Worm (Caenorhabditis elegans): ENCODE results near the gene F25B3.4.

Gene F25B3.4

DNA sequence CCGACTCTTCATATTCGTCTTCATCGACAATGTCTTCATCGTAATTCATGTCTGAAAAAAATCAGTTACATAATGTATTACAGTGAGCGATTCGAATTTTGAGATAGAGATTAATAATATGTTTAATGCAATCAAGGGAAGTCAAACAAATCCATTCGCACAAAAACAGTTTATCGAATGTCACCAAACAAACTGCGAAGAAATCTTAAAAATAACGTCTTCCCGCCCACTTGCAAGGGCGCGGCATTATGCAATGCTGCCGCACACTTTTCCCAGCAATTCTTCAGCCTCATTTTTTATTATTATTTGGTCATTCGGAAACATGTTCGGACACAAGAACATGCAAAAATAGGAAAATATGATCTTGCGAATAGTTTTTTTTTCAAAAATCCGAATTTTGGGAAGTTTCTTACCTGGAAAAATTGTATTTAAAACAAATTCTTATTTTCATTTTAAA lies 24.4 kb downstream of the F25B3.4 start, which contains the start of gene mdf-1 (continued):
- TF ChIP-seq F23B12.7 (tag; optimal IDR thresholded peaks at IDR 0.05; ENCODE audit: insufficient read depth) (peak; percentile 24), nfya-2 (GFP tag; IDR thresholded peaks at IDR 0.05) (no peak), ztf-26 (tag; optimal IDR thresholded peaks at IDR 0.05) (no peak), snpc-3.4 (tag; optimal IDR thresholded peaks at IDR 0.05) (peak; percentile 52), snpc-1.1 (tag; optimal IDR thresholded peaks at IDR 0.05; ENCODE audit: insufficient read depth) (no peak), hmg-1.2 (GFP tag; IDR thresholded peaks at IDR 0.05) (0 out of 2 replicates have a peak, but pooled peaks have one; percentile 12), nfyb-1 (GFP tag; IDR thresholded peaks at IDR 0.05) (peak; percentile 34; the same call in 1 of the 2 replicates), T07F8.4 (tag; optimal IDR thresholded peaks at IDR 0.05) (no peak), repo-1 (tag; optimal IDR thresholded peaks at IDR 0.05) (peak; percentile 57), ama-1 (optimal IDR thresholded peaks at IDR 0.05) (peak; percentile 20), ama-1 (GFP tag; optimal IDR thresholded peaks at IDR 0.05) (no peak), lag-1 (GFP tag; IDR thresholded peaks at IDR 0.05) (no peak), lin-26 (GFP tag; IDR thresholded peaks at IDR 0.05) (no peak), dpff-1 (tag; optimal IDR thresholded peaks at IDR 0.05) (no peak), attf-5 (GFP tag; optimal IDR thresholded peaks at IDR 0.05) (peak; percentile 45), mcd-1 (GFP tag; IDR thresholded peaks at IDR 0.05) (peak; percentile 48), ztf-18 (tag; optimal IDR thresholded peaks at IDR 0.05) (peak; percentile 62), hrde-1 (tag; optimal IDR thresholded peaks at IDR 0.05; ENCODE audit: borderline replicate concordance) (peak; percentile 34), him-1 (tag; optimal IDR thresholded peaks at IDR 0.05) (no peak), unc-62 (GFP tag; optimal IDR thresholded peaks at IDR 0.05) (no peak)

DNA sequence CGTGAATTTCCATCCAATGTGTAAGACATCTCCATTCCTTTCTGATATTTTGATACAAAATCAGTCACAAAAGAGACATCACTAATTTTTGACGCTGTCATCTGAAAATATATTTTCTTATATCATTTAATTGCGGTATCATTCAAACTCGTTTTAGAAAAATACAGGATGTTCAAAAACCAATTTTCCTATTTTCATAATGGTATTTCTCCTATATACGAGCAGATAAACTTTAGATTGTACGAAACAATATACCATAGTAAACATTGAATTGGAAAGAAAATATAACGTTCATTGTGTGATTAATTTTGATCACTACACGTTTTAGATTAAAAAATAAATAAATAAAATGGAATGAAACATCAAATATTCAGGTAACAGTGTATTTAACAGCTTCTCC lies 27.1 kb downstream of the F25B3.4 start, which contains the start of gene C50F4.16:
Gene C50F4.16 (minus strand): TSS at position 101 of the 400 bp plus-strand sequence.
- TF ChIP-seq hmg-20 (GFP tag; IDR thresholded peaks at IDR 0.05), result no peak
- no peak for TF ChIP-seq ama-1 (optimal IDR thresholded peaks at IDR 0.05)
- peak in 1 of 2 experiments; percentile 26 for TF ChIP-seq ama-1 (GFP tag; optimal IDR thresholded peaks at IDR 0.05)
- no peak for TF ChIP-seq snpc-4 (GFP tag; optimal IDR thresholded peaks at IDR 0.05)
- no peak for TF ChIP-seq snpc-4 (tag; optimal IDR thresholded peaks at IDR 0.05)
- 0 out of 2 replicates have a peak, but pooled peaks have one; percentile 31 for TF ChIP-seq madf-6 (GFP tag; IDR thresholded peaks at IDR 0.05)
- no peak for TF ChIP-seq xnd-1 (tag; optimal IDR thresholded peaks at IDR 0.05)
- no peak for TF ChIP-seq ceh-27 (GFP tag; optimal IDR thresholded peaks at IDR 0.05)

DNA sequence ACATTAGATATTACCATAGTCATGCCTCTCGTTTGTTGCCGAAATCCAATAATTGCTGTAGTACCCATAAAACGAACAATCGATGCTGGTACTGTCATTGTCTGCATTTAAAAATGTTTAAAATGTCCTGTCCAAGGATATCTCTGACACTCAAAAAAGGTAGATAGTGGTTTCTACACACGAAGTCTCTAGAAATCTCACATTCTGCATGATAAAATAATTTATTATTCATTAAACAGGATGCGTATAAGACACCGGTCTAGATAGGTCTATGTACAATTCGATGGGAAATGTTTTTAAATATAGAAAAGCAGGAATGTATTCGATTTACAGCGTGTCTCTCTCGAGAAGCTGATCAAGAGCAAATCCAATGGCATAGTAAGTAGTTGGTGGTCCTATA lies 29.0 kb downstream of the F25B3.4 start, which contains the start of gene C50F4.12:
Gene C50F4.12 (minus strand): TSS at position 101 of the 400 bp plus-strand sequence.
- TF ChIP-seq egrh-3 (GFP tag; IDR thresholded peaks at IDR 0.05), result no peak
- no peak for TF ChIP-seq B0261.1 (tag; optimal IDR thresholded peaks at IDR 0.05)
- no peak for TF ChIP-seq F37B4.10 (GFP tag; IDR thresholded peaks at IDR 0.05)
- TF ChIP-seq mes-4 (tag; optimal IDR thresholded peaks at IDR 0.05), result no peak
- TF ChIP-seq lin-35 (GFP tag; optimal IDR thresholded peaks at IDR 0.05), result no peak
- no peak for TF ChIP-seq K12H6.12 (tag; optimal IDR thresholded peaks at IDR 0.05)
- TF ChIP-seq nhr-90 (tag; optimal IDR thresholded peaks at IDR 0.05), result no peak
- no peak for TF ChIP-seq dpff-1 (tag; optimal IDR thresholded peaks at IDR 0.05)
- no peak for TF ChIP-seq dpl-1 (GFP tag; optimal IDR thresholded peaks at IDR 0.05)
- TF ChIP-seq ccch-3 (GFP tag; optimal IDR thresholded peaks at IDR 0.05), result no peak

DNA sequence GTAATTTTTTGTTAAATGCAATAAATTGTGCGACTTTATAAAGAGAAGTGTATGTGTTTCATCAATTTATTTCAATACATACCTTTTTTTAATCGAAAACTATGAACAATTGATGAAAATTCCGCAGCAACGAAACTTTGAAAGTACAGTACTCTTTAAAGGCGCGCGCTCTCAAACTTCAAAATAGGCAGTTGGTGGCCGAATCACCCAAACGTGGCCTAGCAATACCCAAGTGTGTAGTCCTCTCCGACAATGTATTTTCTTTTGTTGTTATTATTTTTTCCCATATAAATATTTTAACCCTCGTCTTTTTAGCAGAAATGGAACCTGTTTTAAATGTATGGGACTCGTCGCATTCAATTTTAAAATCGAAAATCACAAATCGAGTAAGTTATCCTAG lies 32.1 kb downstream of the F25B3.4 start, which contains the start of gene C50F4.4:
Gene C50F4.4 (plus strand): TSS at position 267 of the 400 bp plus-strand sequence.
- TF ChIP-seq tlf-1 (GFP tag; optimal IDR thresholded peaks at IDR 0.05), result no peak
- 0 out of 2 replicates have a peak, but pooled peaks have one; percentile 45 for TF ChIP-seq ceh-91 (GFP tag; IDR thresholded peaks at IDR 0.05)
- TF ChIP-seq cebp-2 (GFP tag; IDR thresholded peaks at IDR 0.05), result no peak
- peak; percentile 26 for TF ChIP-seq xnd-1 (tag; optimal IDR thresholded peaks at IDR 0.05)
- no peak for TF ChIP-seq nhr-179 (tag; optimal IDR thresholded peaks at IDR 0.05)
- no peak for TF ChIP-seq nfya-1 (tag; optimal IDR thresholded peaks at IDR 0.05; ENCODE audit: borderline replicate concordance, insufficient read depth)
- TF ChIP-seq B0019.2 (GFP tag; conservative IDR thresholded peaks at IDR 0.05), result no peak
- TF ChIP-seq lsl-1 (GFP tag; optimal IDR thresholded peaks at IDR 0.05), result peak; percentile 80
- no peak for TF ChIP-seq egl-18 (GFP tag; IDR thresholded peaks at IDR 0.05)
- TF ChIP-seq repo-1 (tag; optimal IDR thresholded peaks at IDR 0.05), result no peak
- peak; percentile 58; the same call in 1 of the 2 replicates for TF ChIP-seq K11D2.4 (GFP tag; IDR thresholded peaks at IDR 0.05)
- no peak for TF ChIP-seq egl-44 (GFP tag; IDR thresholded peaks at IDR 0.05)

All from whole organism, young adult.